Worm (Caenorhabditis elegans) whole organism, L4 larva: ENCODE results near the gene C25E10.16.

Experiments
- D1046.2 ChIP-seq: fragments of 200-800 bp; sonication (Bioruptor generic); IDR thresholded peaks from 2 replicates; pipeline ENCODE4 v1.3.6; 2022; ENCODE audit warnings: missing genetic modification characterization, missing compliant biosample characterization
- F26F4.8 ChIP-seq: fragments of 200-800 bp; sonication (Bioruptor generic); conservative IDR thresholded peaks from 2 replicates; pipeline ENCODE4 v1.3.6; 2022; ENCODE audit warnings: missing genetic modification characterization, missing compliant biosample characterization
- R02D3.7 ChIP-seq: fragments of 150-350 bp; sonication (generic microtip); optimal IDR thresholded peaks from 3 replicates; lab custom pipeline; 2014; ENCODE audit warnings: missing biosample characterization, missing genetic modification characterization
- Y75B8A.6 ChIP-seq: fragments of 200-800 bp; sonication (Bioruptor generic); IDR thresholded peaks from 2 replicates; pipeline ENCODE4 v1.3.6; 2022; ENCODE audit warnings: missing genetic modification reagents, missing genetic modification characterization, missing compliant biosample characterization
- ZK337.2 ChIP-seq: fragments of 200-800 bp; sonication (Bioruptor generic); IDR thresholded peaks from 2 replicates; pipeline ENCODE4 v1.3.6; 2022; ENCODE audit warnings: missing genetic modification reagents, missing genetic modification characterization, missing compliant biosample characterization
- aha-1 ChIP-seq: fragments of 150-350 bp; peaks from one replicate; lab custom pipeline; 2014; ENCODE audit warnings: missing biosample characterization, missing genetic modification characterization
- ama-1 ChIP-seq: fragments of 150-350 bp; optimal IDR thresholded peaks from 2 replicates; lab custom pipeline; 2014; ENCODE audit warnings: inconsistent platforms, mixed read lengths
- attf-4 ChIP-seq: sonication (generic microtip); optimal IDR thresholded peaks from 3 replicates; lab custom pipeline; 2017; ENCODE audit warnings: missing biosample characterization, missing genetic modification characterization
- ceh-20 ChIP-seq: fragments of 200-800 bp; sonication (Bioruptor generic); IDR thresholded peaks from 2 replicates; pipeline ENCODE4 v1.3.6; 2022; ENCODE audit warnings: missing genetic modification reagents, missing genetic modification characterization, missing compliant biosample characterization
- ceh-82 ChIP-seq: sonication (generic microtip); optimal IDR thresholded peaks from 2 replicates; lab custom pipeline; 2017; ENCODE audit warnings: missing biosample characterization, missing genetic modification characterization
- daf-16 ChIP-seq, 3 experiments: sonication (generic microtip); optimal IDR thresholded peaks; 2 replicates each; lab custom pipeline; 2016 to 2017; ENCODE audit warnings: missing genetic modification characterization in 3 of 3, missing genetic modification reagents in 3 of 3, mild to moderate bottlenecking in 2 of 3, missing compliant biosample characterization in 2 of 3, missing biosample characterization in 1 of 3, moderate library complexity in 1 of 3
- daf-8 ChIP-seq: fragments of 200-800 bp; sonication (Bioruptor generic); IDR thresholded peaks from 2 replicates; pipeline ENCODE4 v1.3.6; 2022; ENCODE audit warnings: missing genetic modification characterization, missing compliant biosample characterization
- dmd-6 ChIP-seq: fragments of 200-800 bp; sonication (Bioruptor generic); IDR thresholded peaks from 2 replicates; pipeline ENCODE4 v1.3.6; 2022; ENCODE audit warnings: missing genetic modification reagents, missing genetic modification characterization, missing compliant biosample characterization
- dmd-8 ChIP-seq: fragments of 200-800 bp; sonication (Bioruptor generic); IDR thresholded peaks from 2 replicates; pipeline ENCODE4 v1.3.6; 2022; ENCODE audit warnings: missing genetic modification characterization, missing compliant biosample characterization
- dpl-1 ChIP-seq: fragments of 150-350 bp; optimal IDR thresholded peaks from 2 replicates; lab custom pipeline; 2014; ENCODE audit warnings: missing biosample characterization, missing genetic modification reagents, missing genetic modification characterization
- duxl-1 ChIP-seq: sonication (generic microtip); optimal IDR thresholded peaks from 2 replicates; lab custom pipeline; 2016; ENCODE audit warnings: mild to moderate bottlenecking, missing genetic modification characterization, moderate library complexity, missing compliant biosample characterization; ENCODE audit not compliant: poor library complexity
- dve-1 ChIP-seq: sonication (generic microtip); optimal IDR thresholded peaks from 2 replicates; lab custom pipeline; 2017; ENCODE audit warnings: antibody characterized with exemption, mild to moderate bottlenecking, missing genetic modification characterization, missing compliant biosample characterization; ENCODE audit not compliant: insufficient read depth
- egl-43 ChIP-seq: fragments of 200-800 bp; sonication (Bioruptor generic); IDR thresholded peaks from 2 replicates; pipeline ENCODE4 v1.3.6; 2022; ENCODE audit warnings: missing genetic modification reagents, missing genetic modification characterization, missing compliant biosample characterization
- hif-1 ChIP-seq, 2 experiments: sonication (generic microtip); optimal IDR thresholded peaks; 2 replicates each; lab custom pipeline; 2016 to 2017; ENCODE audit warnings: missing compliant biosample characterization in 2 of 2, missing genetic modification characterization in 2 of 2, missing genetic modification reagents in 2 of 2, missing genotype in 2 of 2, mild to moderate bottlenecking in 1 of 2
- hlh-11 ChIP-seq: fragments of 200-800 bp; sonication (Bioruptor generic); optimal IDR thresholded peaks from 2 replicates; lab custom pipeline; 2018; ENCODE audit warnings: mild to moderate bottlenecking, missing genetic modification characterization, missing compliant biosample characterization
- hlh-30 ChIP-seq: sonication (generic microtip); optimal IDR thresholded peaks from 2 replicates; lab custom pipeline; 2017; ENCODE audit warnings: antibody characterized with exemption, mild to moderate bottlenecking, missing genetic modification characterization, missing compliant biosample characterization; ENCODE audit not compliant: insufficient read depth
- lin-15B ChIP-seq: fragments of 150-350 bp; sonication (generic microtip); optimal IDR thresholded peaks from 3 replicates; lab custom pipeline; 2014; ENCODE audit warnings: missing biosample characterization, missing genetic modification characterization
- lin-29 ChIP-seq: fragments of 200-800 bp; sonication (Bioruptor generic); IDR thresholded peaks from 2 replicates; pipeline ENCODE4 v1.3.6; 2022; ENCODE audit warnings: missing genetic modification reagents, missing genetic modification characterization, missing compliant biosample characterization
- lin-38 ChIP-seq: fragments of 200-800 bp; sonication (Bioruptor generic); IDR thresholded peaks from 2 replicates; pipeline ENCODE4 v1.3.6; 2022; ENCODE audit warnings: missing genetic modification reagents, missing genetic modification characterization, missing compliant biosample characterization
- lsy-2 ChIP-seq, 2 experiments: fragments of 150-350 bp in 1 of 2; sonication (generic microtip) in 1 of 2; optimal IDR thresholded peaks; 2 replicates each; lab custom pipeline; 2014 to 2017; ENCODE audit warnings: missing biosample characterization in 2 of 2, missing genetic modification characterization in 2 of 2
- madf-5 ChIP-seq, 2 experiments: fragments of 200-800 bp; sonication (Bioruptor generic); IDR thresholded peaks; 2 replicates each; pipeline ENCODE4 v1.3.6; 2022; ENCODE audit warnings: missing compliant biosample characterization in 2 of 2, missing genetic modification characterization in 2 of 2
- mdl-1 ChIP-seq, 2 experiments: fragments of 150-350 bp in 1 of 2; sonication (generic microtip) in 1 of 2; optimal IDR thresholded peaks; 2 replicates each; lab custom pipeline; 2014 to 2017; ENCODE audit warnings: missing biosample characterization in 2 of 2, missing genetic modification characterization in 2 of 2
- mep-1 ChIP-seq: fragments of 150-350 bp; sonication (generic microtip); optimal IDR thresholded peaks from 3 replicates; lab custom pipeline; 2014; ENCODE audit warnings: missing biosample characterization, missing genetic modification characterization
- mxl-3 ChIP-seq: fragments of 200-800 bp; sonication (Bioruptor generic); optimal IDR thresholded peaks from 2 replicates; lab custom pipeline; 2018; ENCODE audit warnings: mild to moderate bottlenecking, missing genetic modification characterization, missing compliant biosample characterization
- nhr-10 ChIP-seq: fragments of 150-350 bp; optimal IDR thresholded peaks from 2 replicates; lab custom pipeline; 2014; ENCODE audit warnings: missing biosample characterization, missing genetic modification characterization
- nhr-237 ChIP-seq: sonication (generic microtip); optimal IDR thresholded peaks from 2 replicates; lab custom pipeline; 2017; ENCODE audit warnings: missing biosample characterization, missing genetic modification characterization
- nhr-28 ChIP-seq: fragments of 150-350 bp; optimal IDR thresholded peaks from 2 replicates; lab custom pipeline; 2014; ENCODE audit warnings: missing biosample characterization, missing genetic modification characterization
- nhr-48 ChIP-seq: sonication (generic microtip); optimal IDR thresholded peaks from 2 replicates; lab custom pipeline; 2016; ENCODE audit warnings: mild to moderate bottlenecking, missing genetic modification characterization, missing compliant biosample characterization
- nhr-76 ChIP-seq: fragments of 150-350 bp; optimal IDR thresholded peaks from 2 replicates; lab custom pipeline; 2014; ENCODE audit warnings: missing biosample characterization, missing genetic modification characterization
- nhr-77 ChIP-seq: fragments of 150-350 bp; optimal IDR thresholded peaks from 2 replicates; lab custom pipeline; 2014; ENCODE audit warnings: missing biosample characterization, missing genetic modification characterization
- pha-4 ChIP-seq, 2 experiments: fragments of 150-350 bp in 1 of 2; fragments of 200-800 bp in 1 of 2; sonication (Bioruptor generic) in 1 of 2; IDR thresholded peaks in 1 of 2; optimal IDR thresholded peaks in 1 of 2; 2 replicates each; pipeline versions ENCODE4 v1.3.6 to Lab custom; 2014 to 2022; ENCODE audit warnings: missing genetic modification characterization in 2 of 2, missing genetic modification reagents in 2 of 2, missing biosample characterization in 1 of 2, missing compliant biosample characterization in 1 of 2
- php-3 ChIP-seq: fragments of 200-800 bp; sonication (Bioruptor generic); IDR thresholded peaks from 2 replicates; pipeline ENCODE4 v1.3.6; 2022; ENCODE audit warnings: missing genetic modification reagents, missing genetic modification characterization, missing compliant biosample characterization
- rbr-2 ChIP-seq: sonication (generic microtip); optimal IDR thresholded peaks from 2 replicates; lab custom pipeline; 2016; ENCODE audit warnings: missing genotype, missing genetic modification characterization, missing compliant biosample characterization
- tag-97 ChIP-seq: fragments of 200-800 bp; sonication (Bioruptor generic); IDR thresholded peaks from 2 replicates; pipeline ENCODE4 v1.3.6; 2022; ENCODE audit warnings: missing genetic modification characterization, missing compliant biosample characterization
- unc-39 ChIP-seq: sonication (generic microtip); optimal IDR thresholded peaks from 2 replicates; lab custom pipeline; 2017; ENCODE audit warnings: missing biosample characterization, missing genetic modification characterization
- vab-7 ChIP-seq: fragments of 200-800 bp; sonication (Bioruptor generic); IDR thresholded peaks from 2 replicates; pipeline ENCODE4 v1.3.6; 2022; ENCODE audit warnings: missing genetic modification reagents, missing genetic modification characterization, missing compliant biosample characterization
- zfp-2 ChIP-seq: sonication (generic microtip); optimal IDR thresholded peaks from 2 replicates; lab custom pipeline; 2016; ENCODE audit warnings: mild to moderate bottlenecking, missing genetic modification characterization, missing compliant biosample characterization
- zfp-3 ChIP-seq: fragments of 200-800 bp; sonication (Bioruptor generic); conservative IDR thresholded peaks from 2 replicates; pipeline ENCODE4 v1.3.6; 2022; ENCODE audit warnings: missing genetic modification reagents, missing genetic modification characterization, missing compliant biosample characterization

Gene C25E10.16

DNA sequence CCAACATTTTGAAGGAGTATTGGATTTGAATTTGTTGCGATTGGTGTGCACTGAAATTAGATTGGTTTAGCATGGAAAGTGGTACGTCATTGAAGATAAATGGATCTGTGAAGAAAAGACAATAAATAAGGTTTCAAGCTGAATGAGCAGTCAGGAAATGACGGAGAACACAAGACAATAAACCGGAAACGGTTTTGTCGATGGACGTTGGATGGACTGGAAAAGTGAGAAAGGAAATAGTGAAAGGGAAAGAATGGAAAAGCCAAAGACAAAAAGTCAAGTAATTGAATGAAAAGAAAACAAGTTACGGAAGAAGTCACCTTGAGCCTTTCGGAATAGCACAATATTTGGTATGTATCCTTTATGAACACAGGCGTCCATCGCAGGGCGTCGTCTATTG lies 16.9 kb upstream of the C25E10.16 start, which contains the start of gene T27E4.7:
Gene T27E4.7, minus strand, starts transcription at position 50 of the 400 bp plus-strand sequence.
- TF ChIP-seq madf-5 (GFP tag; IDR thresholded peaks at IDR 0.05; lab: Robert Waterston, UW) (no peak), aha-1 (tag; lab: Kevin White, UChicago) (peak; percentile 92), ama-1 (lab: Kevin White, UChicago) (no peak), tag-97 (GFP tag; lab: Robert Waterston, UW) (no peak), ZK337.2 (GFP tag; lab: Robert Waterston, UW) (no peak), Y75B8A.6 (GFP tag; lab: Robert Waterston, UW) (no peak), dmd-8 (no peak), attf-4 (tag; lab: Kevin White, UChicago) (no peak), lsy-2 (tag; optimal IDR thresholded peaks at IDR 0.05; lab: Kevin White, UChicago) (no peak), daf-16 (GFP tag; optimal IDR thresholded peaks at IDR 0.05; lab: Kevin White, UChicago) (no peak), daf-16 (tag; optimal IDR thresholded peaks at IDR 0.05; lab: Kevin White, UChicago) (peak; percentile 4), dmd-6 (GFP tag; lab: Robert Waterston, UW) (no peak)
- TF ChIP-seq, all 104 proteins: peak for 2

DNA sequence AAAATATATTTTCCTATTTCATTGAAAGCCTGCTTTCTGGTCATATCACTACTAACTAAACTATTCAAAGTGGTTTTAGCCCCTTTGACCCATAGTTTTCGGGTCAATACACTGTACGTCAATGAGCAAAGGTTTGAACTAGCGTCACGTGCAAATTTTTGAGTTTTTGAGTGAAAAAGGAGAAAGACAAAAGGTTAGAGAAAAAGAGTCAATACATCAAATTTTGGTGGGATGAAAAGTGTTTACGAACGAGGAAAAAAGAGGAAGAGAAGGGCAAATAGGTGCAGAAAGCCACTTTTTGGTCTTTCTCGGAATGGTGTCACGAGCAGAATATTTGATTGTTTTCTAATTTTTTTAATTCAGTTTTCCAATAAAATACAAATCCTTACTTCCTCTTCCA lies 16.5 kb upstream of the C25E10.16 start:
- TF ChIP-seq hlh-30 (tag; lab: Kevin White, UChicago), result peak; percentile 38
- no peak for TF ChIP-seq ceh-20 (GFP tag; lab: Robert Waterston, UW)
- TF ChIP-seq rbr-2, result no peak
- peak; percentile 15 for TF ChIP-seq dve-1 (tag; lab: Kevin White, UChicago)
- no peak for TF ChIP-seq D1046.2
- TF ChIP-seq dmd-6 (GFP tag; lab: Robert Waterston, UW), result peak; percentile 31
- TF ChIP-seq daf-8 (GFP tag; lab: Robert Waterston, UW), result no peak
- TF ChIP-seq dmd-8, result no peak
- no peak for TF ChIP-seq egl-43 (GFP tag; lab: Robert Waterston, UW)
- peak in 1 of 2 experiments; percentile 25 for TF ChIP-seq lsy-2 (tag; optimal IDR thresholded peaks at IDR 0.05; lab: Kevin White, UChicago)
- TF ChIP-seq duxl-1 (tag; lab: Kevin White, UChicago), result no peak
- TF ChIP-seq pha-4 (GFP tag; IDR thresholded peaks at IDR 0.05; lab: Robert Waterston, UW), result 0 out of 2 replicates have a peak, but pooled peaks have one; percentile 35
- TF ChIP-seq pha-4 (tag; optimal IDR thresholded peaks at IDR 0.05; lab: Kevin White, UChicago), result no peak
- TF ChIP-seq zfp-2, result no peak
- no peak for TF ChIP-seq F26F4.8 (GFP tag; lab: Robert Waterston, UW)
- TF ChIP-seq R02D3.7, result no peak
- TF ChIP-seq vab-7, result no peak
- TF ChIP-seq lin-15B, result no peak
- TF ChIP-seq nhr-28 (tag; lab: Kevin White, UChicago), result peak; percentile 25
- no peak for TF ChIP-seq lin-29 (GFP tag; lab: Robert Waterston, UW)
- peak; percentile 35 for TF ChIP-seq hlh-11 (tag; lab: Kevin White, UChicago)
- TF ChIP-seq daf-16 (GFP tag; optimal IDR thresholded peaks at IDR 0.05; lab: Kevin White, UChicago), result no peak
- TF ChIP-seq daf-16 (tag; optimal IDR thresholded peaks at IDR 0.05; lab: Kevin White, UChicago), result peak; percentile 59
- TF ChIP-seq mdl-1 (tag; optimal IDR thresholded peaks at IDR 0.05; lab: Kevin White, UChicago), result peak in 1 of 2 experiments; percentile 32
- TF ChIP-seq nhr-237 (tag; lab: Kevin White, UChicago), result no peak

DNA sequence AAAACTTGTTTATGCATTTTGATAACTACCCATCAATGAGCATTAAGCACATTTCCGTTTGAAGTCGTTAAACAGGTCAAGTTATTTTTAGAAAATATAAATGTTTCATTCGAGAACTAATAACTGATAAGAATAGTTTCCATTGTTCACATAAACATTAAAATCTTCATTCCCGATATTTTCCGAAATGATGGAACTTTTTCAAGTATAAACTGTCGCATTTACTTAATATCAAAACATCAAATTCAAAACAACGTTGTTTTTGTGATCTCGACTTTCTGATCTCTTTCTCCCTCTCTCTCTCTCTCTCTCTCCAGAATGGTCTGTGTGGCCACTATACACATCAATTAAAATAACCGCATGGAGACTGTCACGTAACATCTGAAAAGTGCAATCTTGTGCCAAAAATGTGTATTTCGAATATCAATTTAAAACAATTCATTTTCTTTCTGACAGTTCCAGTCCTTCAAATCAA lies 15.0 kb upstream of the C25E10.16 start:
- TF ChIP-seq zfp-3 (GFP tag; lab: Robert Waterston, UW), result peak; percentile 4; the same call in 1 of the 2 replicates
- TF ChIP-seq unc-39 (tag; lab: Kevin White, UChicago), result no peak
- TF ChIP-seq ama-1 (lab: Kevin White, UChicago), result no peak
- TF ChIP-seq hif-1 (tag; optimal IDR thresholded peaks at IDR 0.05; lab: Kevin White, UChicago), result peak in 1 of 2 experiments; percentile 40
- peak; percentile 87 for TF ChIP-seq nhr-77 (tag; lab: Kevin White, UChicago)
- TF ChIP-seq mep-1, result peak; percentile 59
- no peak for TF ChIP-seq lin-38 (GFP tag; lab: Robert Waterston, UW)
- TF ChIP-seq php-3 (GFP tag; lab: Robert Waterston, UW), result peak; percentile 76
- peak; percentile 68 for TF ChIP-seq nhr-28 (tag; lab: Kevin White, UChicago)
- no peak for TF ChIP-seq ceh-82
- no peak for TF ChIP-seq lin-29 (GFP tag; lab: Robert Waterston, UW)
- TF ChIP-seq lsy-2 (tag; optimal IDR thresholded peaks at IDR 0.05; lab: Kevin White, UChicago), result peak; percentile 16 to 27
- peak in 1 of 2 experiments; percentile 49 for TF ChIP-seq mdl-1 (tag; optimal IDR thresholded peaks at IDR 0.05; lab: Kevin White, UChicago)
- peak; percentile 31 for TF ChIP-seq nhr-48 (tag; lab: Kevin White, UChicago)
- no peak for TF ChIP-seq mxl-3 (GFP tag; lab: Kevin White, UChicago)
- TF ChIP-seq nhr-10 (tag; lab: Kevin White, UChicago), result peak; percentile 41
- peak; percentile 66 for TF ChIP-seq hlh-11 (tag; lab: Kevin White, UChicago)
- TF ChIP-seq pha-4 (GFP tag; IDR thresholded peaks at IDR 0.05; lab: Robert Waterston, UW), result 0 out of 2 replicates have a peak, but pooled peaks have one; percentile 6
- TF ChIP-seq pha-4 (tag; optimal IDR thresholded peaks at IDR 0.05; lab: Kevin White, UChicago), result no peak
- TF ChIP-seq dpl-1 (GFP tag; lab: Kevin White, UChicago), result no peak
- TF ChIP-seq nhr-76 (tag; lab: Kevin White, UChicago), result no peak
- peak; percentile 68 for TF ChIP-seq dve-1 (tag; lab: Kevin White, UChicago)
- peak; percentile 53 for TF ChIP-seq hlh-30 (tag; lab: Kevin White, UChicago)
- no peak for TF ChIP-seq R02D3.7
- TF ChIP-seq dmd-6 (GFP tag; lab: Robert Waterston, UW), result peak; percentile 34; the same call in 1 of the 2 replicates
